Worm (Caenorhabditis elegans): ENCODE results near the gene Y27F2A.6.

Y27F2A.6 gene

ce11 chrII:3208679-3209078 lies 25.5 kb upstream of the Y27F2A.6 start, which contains the start of gene sdz-35:
TSS of gene sdz-35 (minus strand) at chrII:3208779.
- TF ChIP-seq daf-16 (GFP tag; optimal IDR thresholded peaks at IDR 0.05): no peak
- no peak for TF ChIP-seq daf-16 (tag; optimal IDR thresholded peaks at IDR 0.05)
- TF ChIP-seq spr-3 (GFP tag; optimal IDR thresholded peaks at IDR 0.05): no peak
- TF ChIP-seq zfp-2 (tag; optimal IDR thresholded peaks at IDR 0.05): no peak
- no peak for TF ChIP-seq tag-97 (GFP tag; IDR thresholded peaks at IDR 0.05)
- TF ChIP-seq cey-2 (tag; optimal IDR thresholded peaks at IDR 0.05; ENCODE audit: borderline replicate concordance, insufficient read depth): no peak
- no peak for TF ChIP-seq hif-1 (tag; optimal IDR thresholded peaks at IDR 0.05)
- TF ChIP-seq lin-1 (GFP tag; IDR thresholded peaks at IDR 0.05): no peak
- TF ChIP-seq set-16 (GFP tag; IDR thresholded peaks at IDR 0.05): no peak
- TF ChIP-seq snpc-4 (tag; optimal IDR thresholded peaks at IDR 0.05): no peak
- TF ChIP-seq nhr-10 (tag; optimal IDR thresholded peaks at IDR 0.05): no peak
- no peak for TF ChIP-seq lsy-2 (tag; optimal IDR thresholded peaks at IDR 0.05)
- TF ChIP-seq php-3 (GFP tag; IDR thresholded peaks at IDR 0.05): no peak
- TF ChIP-seq dve-1 (tag; optimal IDR thresholded peaks at IDR 0.05; ENCODE audit: insufficient read depth): no peak

DNA sequence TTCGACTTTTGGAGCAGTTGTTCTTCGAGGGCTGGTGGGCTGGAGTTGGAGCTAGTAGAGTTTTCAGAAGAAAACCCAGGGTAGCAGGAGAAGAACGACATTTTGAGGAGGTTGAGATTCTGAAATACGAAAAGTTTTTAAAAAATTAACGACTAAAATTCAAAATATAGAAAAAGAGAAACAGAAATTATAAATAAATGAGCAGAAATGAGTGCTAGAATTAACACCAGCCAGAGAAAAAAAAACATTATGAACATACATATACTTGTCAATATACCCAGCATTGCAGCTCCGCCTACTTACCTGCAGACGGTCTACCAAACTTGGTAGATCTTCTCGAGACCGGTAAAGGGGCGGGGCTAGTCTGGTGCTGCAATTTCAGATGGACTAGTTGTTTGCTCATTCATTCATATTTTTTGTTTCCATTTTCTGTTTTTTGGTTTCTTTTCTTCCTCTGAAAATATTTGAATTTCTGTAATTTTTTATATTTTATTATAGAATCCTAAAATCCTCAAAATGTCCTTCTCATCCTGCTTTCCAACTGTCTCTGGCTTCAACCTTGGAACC lies 23.3 kb upstream of the Y27F2A.6 start, which contains the start of the genes ZC239.20 and ZC239.21:
ZC239.20 (minus strand) TSS at position 101 of the 567 bp plus-strand sequence.
ZC239.21 (plus strand) TSS at position 517 of the 567 bp plus-strand sequence.
- TF ChIP-seq F49E8.2 (tag; optimal IDR thresholded peaks at IDR 0.05; ENCODE audit: borderline replicate concordance): no peak
- no peak for TF ChIP-seq Y48G9A.11 (GFP tag; IDR thresholded peaks at IDR 0.05)
- TF ChIP-seq tra-1 (GFP tag; IDR thresholded peaks at IDR 0.05): no peak
- TF ChIP-seq egl-27 (tag; optimal IDR thresholded peaks at IDR 0.05): no peak
- no peak for TF ChIP-seq F10B5.3 (tag; optimal IDR thresholded peaks at IDR 0.05)
- TF ChIP-seq lin-15B (tag; optimal IDR thresholded peaks at IDR 0.05): no peak
- no peak for TF ChIP-seq lin-29 (GFP tag; IDR thresholded peaks at IDR 0.05)
- TF ChIP-seq hmg-1.1 (GFP tag; IDR thresholded peaks at IDR 0.05): no peak
- no peak for TF ChIP-seq fos-1 (tag; optimal IDR thresholded peaks at IDR 0.05)
- TF ChIP-seq unc-62 (GFP tag; optimal IDR thresholded peaks at IDR 0.05 in 1 of 2): no peak
- no peak for TF ChIP-seq unc-62 (tag; optimal IDR thresholded peaks at IDR 0.05)
- no peak for TF ChIP-seq nhr-41 (GFP tag; IDR thresholded peaks at IDR 0.05)
- no peak for TF ChIP-seq gei-8 (GFP tag; optimal IDR thresholded peaks at IDR 0.05)
- TF ChIP-seq dmd-9 (GFP tag; IDR thresholded peaks at IDR 0.05): no peak
- TF ChIP-seq daf-16 (GFP tag; optimal IDR thresholded peaks at IDR 0.05): no peak
- TF ChIP-seq daf-16 (tag; optimal IDR thresholded peaks at IDR 0.05): no peak
- no peak for TF ChIP-seq zip-2 (tag; optimal IDR thresholded peaks at IDR 0.05)
- no peak for TF ChIP-seq aly-2 (tag; optimal IDR thresholded peaks at IDR 0.05)
- no peak for TF ChIP-seq ZK337.2 (GFP tag; IDR thresholded peaks at IDR 0.05)
- no peak for TF ChIP-seq lim-7 (GFP tag; IDR thresholded peaks at IDR 0.05)

- TF ChIP-seq aha-1 (tag) (peak; percentile 5), dmd-8 (GFP tag; IDR thresholded peaks at IDR 0.05) (no peak), snpc-1.2 (GFP tag; IDR thresholded peaks at IDR 0.05) (no peak)
Observed at ce11 chrII:3203415-3203814, 20.2 kb upstream of the Y27F2A.6 start, which contains the start of gene sri-50. TSS of gene sri-50 (plus strand) at chrII:3203715.

- TF ChIP-seq duxl-1 (tag; optimal IDR thresholded peaks at IDR 0.05; ENCODE audit: poor library complexity): no peak
- TF ChIP-seq lim-7 (GFP tag; IDR thresholded peaks at IDR 0.05): no peak
- TF ChIP-seq ces-1 (GFP tag; optimal IDR thresholded peaks at IDR 0.05): no peak
- no peak for TF ChIP-seq ztf-11 (tag; optimal IDR thresholded peaks at IDR 0.05)
- no peak for TF ChIP-seq hlh-11 (tag; optimal IDR thresholded peaks at IDR 0.05)
- no peak for TF ChIP-seq ctbp-1 (GFP tag; IDR thresholded peaks at IDR 0.05)
- no peak for TF ChIP-seq zfp-3 (GFP tag; conservative IDR thresholded peaks at IDR 0.05)
- no peak for TF ChIP-seq F26F4.8 (GFP tag; conservative IDR thresholded peaks at IDR 0.05)
- TF ChIP-seq Y105C5A.15 (GFP tag; IDR thresholded peaks at IDR 0.05): no peak
- TF ChIP-seq nhr-25 (tag; optimal IDR thresholded peaks at IDR 0.05; ENCODE audit: borderline replicate concordance, insufficient read depth): no peak
- no peak for TF ChIP-seq F49E8.2 (tag; optimal IDR thresholded peaks at IDR 0.05; ENCODE audit: borderline replicate concordance)
- TF ChIP-seq dve-1 (tag; optimal IDR thresholded peaks at IDR 0.05; ENCODE audit: insufficient read depth): no peak
- TF ChIP-seq mes-2 (tag; optimal IDR thresholded peaks at IDR 0.05; ENCODE audit: poor library complexity, severe bottlenecking): no peak
- TF ChIP-seq lin-38 (GFP tag; IDR thresholded peaks at IDR 0.05): no peak
- TF ChIP-seq dmd-8 (GFP tag; IDR thresholded peaks at IDR 0.05): no peak
Observed at ce11 chrII:3202519-3202918, 19.3 kb upstream of the Y27F2A.6 start, which contains the start of gene sri-53. TSS of gene sri-53 (minus strand) at chrII:3202619.

Measured in whole organism, L4 larva.